Worm (Caenorhabditis elegans): ENCODE results near the gene ben-1.

DNA sequence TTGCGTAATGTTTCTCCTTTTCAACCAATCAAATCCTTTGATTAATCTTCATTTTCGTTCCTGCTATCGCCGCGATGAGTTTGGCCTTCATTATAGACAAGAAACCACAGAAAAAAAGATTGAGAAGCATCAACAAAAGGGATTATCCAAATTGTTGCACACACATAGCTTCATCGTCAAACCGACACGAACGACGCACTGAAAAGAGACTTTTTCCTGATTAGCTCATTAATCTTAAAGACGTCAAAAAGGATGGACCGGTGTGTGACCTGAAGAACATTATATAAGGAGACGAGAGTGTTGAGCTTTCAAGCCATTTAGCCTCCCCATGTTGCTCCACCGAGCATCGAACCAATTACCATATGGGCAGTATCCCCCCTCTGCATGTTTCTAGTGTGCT lies 28.3 kb upstream of the ben-1 start:
- TF ChIP-seq unc-62 (GFP tag; optimal IDR thresholded peaks at IDR 0.05) (no peak), ztf-11 (tag; optimal IDR thresholded peaks at IDR 0.05) (no peak), lin-39 (tag; optimal IDR thresholded peaks at IDR 0.05) (no peak)

All from whole organism, L3 larva.